Fruit fly (Drosophila melanogaster) whole organism, embryonic: ENCODE measurements around the gene Bro.

ENCODE experiments used
- CG10209 ChIP-seq: fragments of 200-800 bp; sonication (Bioruptor generic); optimal IDR thresholded peaks from 3 replicates; lab custom pipeline; 2017; ENCODE audit warnings: missing biosample characterization, mild to moderate bottlenecking, missing genetic modification characterization, missing genetic modification reagents
- CG10274 ChIP-seq: fragments of 200-800 bp; sonication (Bioruptor generic); optimal IDR thresholded peaks from 3 replicates; lab custom pipeline; 2017; ENCODE audit warnings: missing biosample characterization, mild to moderate bottlenecking, missing genetic modification characterization
- CG10431 ChIP-seq: fragments of 200-800 bp; sonication (Bioruptor generic); optimal IDR thresholded peaks from 3 replicates; lab custom pipeline; 2018; ENCODE audit warnings: missing biosample characterization, mild to moderate bottlenecking, missing genetic modification characterization
- CG10654 ChIP-seq: fragments of 200-800 bp; sonication (Bioruptor generic); optimal IDR thresholded peaks from 2 replicates; lab custom pipeline; 2016; ENCODE audit warnings: missing biosample characterization, missing genetic modification characterization
- CG1233 ChIP-seq: fragments of 200-800 bp; sonication (Bioruptor generic); optimal IDR thresholded peaks from 4 replicates; lab custom pipeline; 2018; ENCODE audit warnings: missing biosample characterization, mild to moderate bottlenecking, missing genetic modification characterization
- CG16813 ChIP-seq: fragments of 200-800 bp; sonication (Bioruptor generic); IDR thresholded peaks from 3 replicates; pipeline ENCODE4 v1.3.6; 2022; ENCODE audit warnings: missing biosample characterization, missing genetic modification characterization; ENCODE audit not compliant: partially characterized antibody
- CG30020 ChIP-seq: fragments of 200-800 bp; optimal IDR thresholded peaks from 2 replicates; lab custom pipeline; 2019; ENCODE audit warnings: missing biosample characterization, mild to moderate bottlenecking, missing genetic modification characterization, moderate library complexity
- CG3281 ChIP-seq: fragments of 200-800 bp; sonication (Bioruptor generic); optimal IDR thresholded peaks from 3 replicates; lab custom pipeline; 2017; ENCODE audit warnings: missing biosample characterization, mild to moderate bottlenecking, missing genetic modification characterization
- CG4360 ChIP-seq: fragments of 200-800 bp; sonication (Bioruptor generic); IDR thresholded peaks from 2 replicates; pipeline ENCODE4 v1.3.6; 2022; ENCODE audit warnings: missing biosample characterization, missing genetic modification characterization
- CG4404 ChIP-seq: fragments of 200-800 bp; sonication (Bioruptor generic); IDR thresholded peaks from 2 replicates; pipeline ENCODE4 v1.3.6; 2022; ENCODE audit warnings: missing biosample characterization, missing genetic modification characterization
- CG4424 ChIP-seq: fragments of 200-800 bp; sonication (Bioruptor generic); optimal IDR thresholded peaks from 3 replicates; lab custom pipeline; 2016; ENCODE audit warnings: missing biosample characterization, missing genetic modification characterization
- CG9609 ChIP-seq: fragments of 200-800 bp; sonication (Bioruptor generic); optimal IDR thresholded peaks from 3 replicates; lab custom pipeline; 2016; ENCODE audit warnings: missing biosample characterization, missing genetic modification characterization
- CG9932 ChIP-seq: fragments of 200-800 bp; sonication (Bioruptor generic); IDR thresholded peaks from 2 replicates; pipeline ENCODE4 v1.3.6; 2022; ENCODE audit warnings: missing biosample characterization, missing genetic modification characterization
- Elba2 ChIP-seq: fragments of 200-800 bp; sonication (Bioruptor generic); optimal IDR thresholded peaks from 3 replicates; lab custom pipeline; 2016; ENCODE audit warnings: missing biosample characterization, missing genetic modification characterization
- Gsc ChIP-seq: fragments of 200-800 bp; sonication (Bioruptor generic); IDR thresholded peaks from 2 replicates; pipeline ENCODE4 v1.3.6; 2022; ENCODE audit warnings: missing biosample characterization, missing genetic modification characterization
- H15 ChIP-seq: fragments of 200-800 bp; sonication (Bioruptor generic); IDR thresholded peaks from 3 replicates; pipeline ENCODE4 v1.3.6; 2022; ENCODE audit warnings: missing biosample characterization, missing genetic modification characterization
- H2.0 ChIP-seq: fragments of 200-800 bp; sonication (Bioruptor generic); IDR thresholded peaks from 2 replicates; pipeline ENCODE4 v1.3.6; 2022; ENCODE audit warnings: missing biosample characterization, missing genetic modification characterization
- HLH3B ChIP-seq: fragments of 200-800 bp; sonication (Bioruptor generic); IDR thresholded peaks from 2 replicates; pipeline ENCODE4 v1.3.6; 2022; ENCODE audit warnings: missing biosample characterization, missing genetic modification characterization
- Hr39 ChIP-seq: fragments of >200 bp; optimal IDR thresholded peaks from 2 replicates; lab custom pipeline; 2017
- Lpt ChIP-seq: fragments of >200 bp; optimal IDR thresholded peaks from 2 replicates; lab custom pipeline; 2018; ENCODE audit warnings: missing biosample characterization, missing genetic modification characterization
- MBD-R2 ChIP-seq: fragments of 200-800 bp; sonication (Bioruptor generic); IDR thresholded peaks from 2 replicates; pipeline ENCODE4 v1.3.6; 2022; ENCODE audit warnings: missing biosample characterization, missing genetic modification characterization
- MESR4 ChIP-seq: fragments of 200-800 bp; sonication (Bioruptor generic); optimal IDR thresholded peaks from 2 replicates; lab custom pipeline; 2018; ENCODE audit warnings: missing biosample characterization, mild to moderate bottlenecking, missing genetic modification characterization, moderate library complexity
- Max ChIP-seq: fragments of 200-800 bp; sonication (Bioruptor generic); optimal IDR thresholded peaks from 2 replicates; lab custom pipeline; 2016; ENCODE audit warnings: missing biosample characterization, mild to moderate bottlenecking, missing genetic modification characterization
- Meics ChIP-seq: fragments of 200-800 bp; sonication (Bioruptor generic); optimal IDR thresholded peaks from 2 replicates; lab custom pipeline; 2017; ENCODE audit warnings: missing biosample characterization, mild to moderate bottlenecking, missing genetic modification characterization
- NC2α ChIP-seq: fragments of 200-800 bp; sonication (Bioruptor generic); optimal IDR thresholded peaks from 2 replicates; lab custom pipeline; 2016; ENCODE audit warnings: missing biosample characterization, missing genetic modification characterization
- NK7.1 ChIP-seq: fragments of 200-800 bp; sonication (Bioruptor generic); optimal IDR thresholded peaks from 3 replicates; lab custom pipeline; 2016; ENCODE audit warnings: missing biosample characterization, missing genetic modification characterization
- Oaz ChIP-seq: fragments of 200-800 bp; sonication (Bioruptor generic); IDR thresholded peaks from 2 replicates; pipeline ENCODE4 v1.3.6; 2022; ENCODE audit warnings: missing biosample characterization, missing genetic modification characterization
- PHDP ChIP-seq: fragments of 200-800 bp; sonication (Bioruptor generic); optimal IDR thresholded peaks from 3 replicates; lab custom pipeline; 2018; ENCODE audit warnings: missing biosample characterization, mild to moderate bottlenecking, missing genetic modification characterization, moderate library complexity
- Six4 ChIP-seq: fragments of 200-800 bp; sonication (Bioruptor generic); optimal IDR thresholded peaks from 2 replicates; lab custom pipeline; 2016; ENCODE audit warnings: missing biosample characterization, missing genetic modification characterization
- Trl ChIP-seq, 3 experiments: fragments of >200 bp in 2 of 3; fragments of 200-800 bp in 1 of 3; sonication (Bioruptor generic) in 1 of 3; optimal IDR thresholded peaks; 2 replicates in 1 of 3; 3 replicates in 2 of 3; lab custom pipeline; 2016 to 2017; ENCODE audit warnings: missing biosample characterization in 1 of 3, missing genetic modification characterization in 1 of 3
- Vsx1 ChIP-seq: fragments of 200-800 bp; sonication (Bioruptor generic); optimal IDR thresholded peaks from 2 replicates; lab custom pipeline; 2017; ENCODE audit warnings: missing biosample characterization, mild to moderate bottlenecking, missing genetic modification characterization, missing genetic modification reagents
- Xrp1 ChIP-seq: fragments of 200-800 bp; sonication (Bioruptor generic); IDR thresholded peaks from 2 replicates; pipeline ENCODE4 v1.3.6; 2022; ENCODE audit warnings: missing biosample characterization, missing genetic modification characterization
- ac ChIP-seq: fragments of 200-800 bp; sonication (Bioruptor generic); optimal IDR thresholded peaks from 3 replicates; lab custom pipeline; 2017; ENCODE audit warnings: missing biosample characterization, mild to moderate bottlenecking, missing genetic modification characterization
- bigmax ChIP-seq: fragments of 200-800 bp; sonication (Bioruptor generic); optimal IDR thresholded peaks from 2 replicates; lab custom pipeline; 2018; ENCODE audit warnings: missing biosample characterization, mild to moderate bottlenecking, missing genetic modification characterization
- chif ChIP-seq, 2 experiments: fragments of 200-800 bp; sonication (Bioruptor generic); optimal IDR thresholded peaks; 3 replicates each; lab custom pipeline; 2016; ENCODE audit warnings: missing biosample characterization in 2 of 2, missing genetic modification characterization in 2 of 2
- dpn ChIP-seq, 2 experiments: fragments of 200-800 bp; sonication (Bioruptor generic); optimal IDR thresholded peaks; 3 replicates each; lab custom pipeline; 2016; ENCODE audit warnings: missing biosample characterization in 2 of 2, missing genetic modification characterization in 2 of 2
- gfzf ChIP-seq: fragments of 200-800 bp; sonication (Bioruptor generic); optimal IDR thresholded peaks from 2 replicates; lab custom pipeline; 2016; ENCODE audit warnings: missing biosample characterization, mild to moderate bottlenecking, missing genetic modification characterization, moderate library complexity
- ham ChIP-seq: fragments of 200-800 bp; sonication (Bioruptor generic); IDR thresholded peaks from 2 replicates; pipeline ENCODE4 v1.3.6; 2022; ENCODE audit warnings: missing biosample characterization, missing genetic modification characterization
- lbe ChIP-seq: fragments of 200-800 bp; sonication (Bioruptor generic); optimal IDR thresholded peaks from 2 replicates; lab custom pipeline; 2016; ENCODE audit warnings: missing biosample characterization, mild to moderate bottlenecking, missing genetic modification characterization
- lov ChIP-seq, 2 experiments: fragments of 200-800 bp in 1 of 2; fragments of >200 bp in 1 of 2; sonication (Bioruptor generic) in 1 of 2; IDR thresholded peaks in 1 of 2; optimal IDR thresholded peaks in 1 of 2; 2 replicates in 1 of 2; 3 replicates in 1 of 2; pipeline versions ENCODE4 v1.3.6 to Lab custom; 2017 to 2022; ENCODE audit warnings: missing biosample characterization in 1 of 2, missing genetic modification characterization in 1 of 2
- onecut ChIP-seq: fragments of 200-800 bp; sonication (Bioruptor generic); IDR thresholded peaks from 2 replicates; pipeline ENCODE4 v1.3.6; 2022; ENCODE audit warnings: missing biosample characterization, missing genetic modification characterization
- org-1 ChIP-seq: fragments of 200-800 bp; sonication (Bioruptor generic); optimal IDR thresholded peaks from 2 replicates; lab custom pipeline; 2017; ENCODE audit warnings: missing biosample characterization, missing genetic modification characterization
- otp ChIP-seq: fragments of 200-800 bp; sonication (Bioruptor generic); IDR thresholded peaks from 3 replicates; pipeline ENCODE4, ENCODE4 v1.3.6; 2022; ENCODE audit warnings: missing biosample characterization, missing genetic modification characterization
- peb ChIP-seq: fragments of 200-800 bp; sonication (Bioruptor generic); IDR thresholded peaks from 2 replicates; pipeline ENCODE4 v1.3.6; 2022; ENCODE audit warnings: missing biosample characterization, missing genetic modification characterization
- phol ChIP-seq: fragments of 200-800 bp; sonication (Bioruptor generic); optimal IDR thresholded peaks from 3 replicates; lab custom pipeline; 2018; ENCODE audit warnings: missing biosample characterization, mild to moderate bottlenecking, missing genetic modification characterization, moderate library complexity
- ro ChIP-seq: fragments of 200-800 bp; sonication (Bioruptor generic); IDR thresholded peaks from 2 replicates; pipeline ENCODE4 v1.3.6; 2022; ENCODE audit warnings: missing biosample characterization, missing genetic modification characterization
- slp2 ChIP-seq: fragments of 200-800 bp; sonication (Bioruptor generic); optimal IDR thresholded peaks from 2 replicates; lab custom pipeline; 2016; ENCODE audit warnings: missing biosample characterization, missing genetic modification characterization
- sob ChIP-seq: fragments of 200-800 bp; sonication (Bioruptor generic); IDR thresholded peaks from 2 replicates; pipeline ENCODE4 v1.3.6; 2022; ENCODE audit warnings: missing biosample characterization, missing genetic modification characterization
- tll ChIP-seq, 2 experiments: fragments of 200-800 bp in 1 of 2; fragments of >200 bp in 1 of 2; sonication (Bioruptor generic) in 1 of 2; optimal IDR thresholded peaks; 2 replicates each; lab custom pipeline; 2017 to 2019; ENCODE audit warnings: missing biosample characterization in 2 of 2, missing genetic modification characterization in 2 of 2, mild to moderate bottlenecking in 1 of 2, moderate library complexity in 1 of 2

Gene Bro

DNA sequence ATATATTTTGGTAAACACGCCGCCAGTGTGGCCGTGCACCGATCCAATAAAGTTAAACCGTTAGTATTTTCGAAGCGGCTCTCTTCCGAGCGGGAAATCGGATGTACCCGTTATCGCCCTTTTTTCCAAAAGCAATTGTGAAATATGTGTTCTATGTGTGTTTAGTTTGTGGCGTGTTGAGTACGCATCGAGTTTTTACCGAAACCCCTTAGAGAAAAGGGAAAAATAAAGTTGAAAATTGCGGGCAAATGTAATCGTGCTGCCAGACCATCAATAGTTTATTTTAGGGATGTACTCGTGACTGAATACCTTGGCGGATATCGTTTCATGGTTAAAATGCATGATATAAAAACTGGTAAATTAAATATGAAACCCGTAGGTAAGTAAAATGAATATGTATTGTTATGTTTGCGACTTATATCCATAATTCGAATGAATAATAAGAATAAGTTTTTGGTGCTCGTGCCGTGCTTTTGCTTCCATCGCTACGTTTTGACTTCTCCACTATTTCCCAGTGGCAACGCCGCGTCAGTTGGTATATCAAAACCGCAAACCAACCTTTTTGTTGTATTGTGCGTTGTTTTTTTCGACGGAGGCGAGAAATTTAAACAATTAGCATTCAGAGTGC, 8.4 kb upstream of the Bro start, which contains the start of the genes Mettl2 and Bgb (continued):
- TF ChIP-seq Elba2 (GFP tag; lab: Kevin White, UChicago) (peak; percentile 23), PHDP (tag; lab: Kevin White, UChicago) (peak; percentile 57), Meics (GFP tag; lab: Kevin White, UChicago) (peak; percentile 75), MESR4 (GFP tag; lab: Kevin White, UChicago) (no peak), Gsc (peak; percentile 64), CG10274 (GFP tag; lab: Kevin White, UChicago) (peak; percentile 26), lov (optimal IDR thresholded peaks at IDR 0.05; lab: Kevin White, UChicago) (no peak), lov (GFP tag; IDR thresholded peaks at IDR 0.05; lab: Robert Waterston, UW) (0 out of 3 replicates have a peak, but pooled peaks have one; percentile 29), slp2 (peak; percentile 66), MBD-R2 (GFP tag; lab: Robert Waterston, UW) (peak; percentile 51), CG9932 (GFP tag; lab: Robert Waterston, UW) (peak; percentile 91), ac (no peak), lbe (GFP tag; lab: Kevin White, UChicago) (peak; percentile 2), org-1 (peak; percentile 13), Xrp1 (GFP tag; lab: Robert Waterston, UW) (peak; percentile 76), Oaz (peak; percentile 49), Hr39 (lab: Kevin White, UChicago) (no peak), CG1233 (GFP tag; lab: Kevin White, UChicago) (peak; percentile 71), Max (GFP tag; lab: Kevin White, UChicago) (peak; percentile 60), CG4360 (GFP tag; lab: Robert Waterston, UW) (peak; percentile 76), Lpt (no peak), bigmax (no peak), NC2α (GFP tag; lab: Kevin White, UChicago) (peak; percentile 23), CG4404 (GFP tag; lab: Robert Waterston, UW) (peak; percentile 90), H15 (GFP tag; lab: Robert Waterston, UW) (peak; percentile 85), CG3281 (GFP tag; lab: Kevin White, UChicago) (peak; percentile 63), CG10431 (no peak), sob (peak; percentile 82), CG10654 (GFP tag; lab: Kevin White, UChicago) (peak; percentile 68), onecut (GFP tag; lab: Robert Waterston, UW) (peak; percentile 30; the same call in 1 of the 2 replicates), ham (GFP tag; lab: Robert Waterston, UW) (0 out of 2 replicates have a peak, but pooled peaks have one; percentile 31), Vsx1 (GFP tag; lab: Kevin White, UChicago) (no peak), chif (GFP tag; optimal IDR thresholded peaks at IDR 0.05; lab: Kevin White, UChicago) (peak; percentile 70 to 84), CG30020 (tag; lab: Kevin White, UChicago) (peak; percentile 57), HLH3B (peak; percentile 72), dpn (GFP tag; optimal IDR thresholded peaks at IDR 0.05; lab: Kevin White, UChicago) (peak; percentile 79 to 81), gfzf (peak; percentile 64), ro (GFP tag; lab: Robert Waterston, UW) (peak; percentile 66), CG16813 (peak; percentile 84), CG10209 (GFP tag; lab: Kevin White, UChicago) (peak; percentile 55), tll (GFP tag; optimal IDR thresholded peaks at IDR 0.05; lab: Kevin White, UChicago) (peak; percentile 93), Six4 (GFP tag; lab: Kevin White, UChicago) (peak; percentile 63), CG9609 (GFP tag; lab: Kevin White, UChicago) (peak; percentile 81), otp (GFP tag; lab: Robert Waterston, UW) (0 out of 3 replicates have a peak, but pooled peaks have one; percentile 34), Trl (optimal IDR thresholded peaks at IDR 0.05; lab: Kevin White, UChicago) (peak in 1 of 2 experiments; percentile 9), Trl (GFP tag; optimal IDR thresholded peaks at IDR 0.05; lab: Kevin White, UChicago) (peak; percentile 83), CG4424 (GFP tag; lab: Kevin White, UChicago) (peak; percentile 84), peb (GFP tag; lab: Robert Waterston, UW) (peak; percentile 38; the same call in 1 of the 2 replicates), NK7.1 (GFP tag; lab: Kevin White, UChicago) (peak; percentile 48), phol (tag; lab: Kevin White, UChicago) (peak; percentile 87), H2.0 (GFP tag; lab: Robert Waterston, UW) (peak; percentile 60)
